Worm (Caenorhabditis elegans) whole organism, young adult: ENCODE measurements around the gene sru-20.

ENCODE experiments used
- B0336.3 ChIP-seq: fragments of 200-800 bp; sonication (Bioruptor generic); IDR thresholded peaks from 2 replicates; pipeline ENCODE4 v1.3.6; 2022; ENCODE audit warnings: missing genetic modification characterization, missing compliant biosample characterization
- ama-1 ChIP-seq, 3 experiments: fragments of 150-350 bp in 1 of 3; sonication (generic microtip) in 2 of 3; optimal IDR thresholded peaks; 2 replicates each; lab custom pipeline; 2014 to 2018; ENCODE audit warnings: missing biosample characterization in 2 of 3, missing genetic modification characterization in 2 of 3, missing genetic modification reagents in 2 of 3
- attf-6 ChIP-seq: fragments of 200-800 bp; sonication (Bioruptor generic); IDR thresholded peaks from 2 replicates; pipeline ENCODE4 v1.3.6; 2022; ENCODE audit warnings: missing genetic modification reagents, missing genetic modification characterization, missing compliant biosample characterization
- chd-7 ChIP-seq: sonication (generic microtip); optimal IDR thresholded peaks from 2 replicates; lab custom pipeline; 2016; ENCODE audit warnings: mild to moderate bottlenecking, missing genetic modification characterization, moderate library complexity, missing compliant biosample characterization
- egl-44 ChIP-seq: fragments of 200-800 bp; sonication (Bioruptor generic); IDR thresholded peaks from 2 replicates; pipeline ENCODE4 v1.3.6; 2022; ENCODE audit warnings: missing genetic modification reagents, missing genetic modification characterization, missing compliant biosample characterization
- hrde-1 ChIP-seq: sonication (generic microtip); optimal IDR thresholded peaks from 2 replicates; lab custom pipeline; 2016; ENCODE audit warnings: missing genetic modification characterization, mild to moderate bottlenecking, missing compliant biosample characterization, moderate library complexity, missing genotype, missing genetic modification reagents, borderline replicate concordance
- lin-35 ChIP-seq, 3 experiments: fragments of 150-350 bp in 2 of 3; sonication (generic microtip) in 1 of 3; optimal IDR thresholded peaks; 2 replicates each; lab custom pipeline; 2014 to 2018; ENCODE audit warnings: missing biosample characterization in 3 of 3, missing genetic modification characterization in 3 of 3, missing genetic modification reagents in 3 of 3
- madf-10 ChIP-seq: sonication (generic microtip); optimal IDR thresholded peaks from 2 replicates; lab custom pipeline; 2016; ENCODE audit warnings: mild to moderate bottlenecking, missing genetic modification characterization, missing compliant biosample characterization
- mes-4 ChIP-seq: sonication (generic microtip); optimal IDR thresholded peaks from 2 replicates; lab custom pipeline; 2016; ENCODE audit warnings: missing genotype, missing genetic modification characterization, missing compliant biosample characterization
- pha-4 ChIP-seq: fragments of 150-350 bp; sonication (generic microtip); optimal IDR thresholded peaks from 2 replicates; lab custom pipeline; 2014; ENCODE audit warnings: missing biosample characterization, missing genetic modification reagents, missing genetic modification characterization
- snpc-1.3 ChIP-seq: sonication (generic microtip); optimal IDR thresholded peaks from 2 replicates; lab custom pipeline; 2017; ENCODE audit warnings: missing genetic modification characterization, mild to moderate bottlenecking, missing compliant biosample characterization, antibody characterized with exemption, moderate library complexity, missing genotype, missing genetic modification reagents; ENCODE audit not compliant: insufficient read depth
- tbp1 ChIP-seq: fragments of 200-800 bp; sonication (Bioruptor generic); optimal IDR thresholded peaks from 2 replicates; lab custom pipeline; 2018; ENCODE audit warnings: mild to moderate bottlenecking, missing genetic modification characterization, missing compliant biosample characterization
- unc-62 ChIP-seq: fragments of 150-350 bp; optimal IDR thresholded peaks from 2 replicates; lab custom pipeline; 2014; ENCODE audit warnings: missing biosample characterization, missing genetic modification reagents, missing genetic modification characterization
- ztf-3 ChIP-seq: fragments of 200-800 bp; sonication (Bioruptor generic); optimal IDR thresholded peaks from 2 replicates; lab custom pipeline; 2018; ENCODE audit warnings: mild to moderate bottlenecking, missing genetic modification characterization, missing compliant biosample characterization

ce11 chrIV:12463370-12463769 lies 31.9 kb upstream of the sru-20 start, which contains the start of gene C25G4.8:
- no peak for TF ChIP-seq pha-4 (tag; lab: Kevin White, UChicago)
- no peak for TF ChIP-seq egl-44 (GFP tag; lab: Robert Waterston, UW)
- no peak for TF ChIP-seq ama-1 (optimal IDR thresholded peaks at IDR 0.05; lab: Kevin White, UChicago)
- TF ChIP-seq ama-1 (GFP tag; optimal IDR thresholded peaks at IDR 0.05; lab: Kevin White, UChicago): no peak
- no peak for TF ChIP-seq attf-6 (GFP tag; lab: Robert Waterston, UW)
- no peak for TF ChIP-seq hrde-1
- TF ChIP-seq lin-35 (GFP tag; optimal IDR thresholded peaks at IDR 0.05; lab: Kevin White, UChicago): no peak
- no peak for TF ChIP-seq chd-7 (tag; lab: Kevin White, UChicago)
- TF ChIP-seq mes-4: no peak
- no peak for TF ChIP-seq madf-10 (tag; lab: Kevin White, UChicago)
- TF ChIP-seq B0336.3 (GFP tag; lab: Robert Waterston, UW): no peak
- TF ChIP-seq tbp1 (GFP tag; lab: Kevin White, UChicago): no peak
- TF ChIP-seq unc-62 (GFP tag; lab: Kevin White, UChicago): no peak
- no peak for TF ChIP-seq snpc-1.3
- TF ChIP-seq ztf-3 (GFP tag; lab: Kevin White, UChicago): no peak
